Worm (Caenorhabditis elegans) whole organism, L1 larva: ENCODE results near the gene K07F5.6.

Experiments used
- F16B12.6 ChIP-seq: fragments of 150-350 bp; optimal IDR thresholded peaks from 2 replicates; lab custom pipeline; 2014; ENCODE audit warnings: missing biosample characterization, missing genetic modification characterization
- Y116A8C.19 ChIP-seq: sonication (generic microtip); optimal IDR thresholded peaks from 2 replicates; lab custom pipeline; 2016; ENCODE audit warnings: missing compliant biosample characterization, missing genetic modification characterization, borderline replicate concordance
- aha-1 ChIP-seq: fragments of 150-350 bp; optimal IDR thresholded peaks from 2 replicates; lab custom pipeline; 2014; ENCODE audit warnings: missing biosample characterization, missing genetic modification characterization
- ama-1 ChIP-seq: fragments of 150-350 bp; optimal IDR thresholded peaks from 2 replicates; lab custom pipeline; 2014
- ceh-82 ChIP-seq, 3 experiments: fragments of 150-350 bp in 1 of 3; sonication (generic microtip) in 2 of 3; optimal IDR thresholded peaks; 2 replicates each; lab custom pipeline; 2014 to 2017; ENCODE audit warnings: missing biosample characterization in 3 of 3, missing genetic modification characterization in 3 of 3
- ceh-88 ChIP-seq: fragments of 200-800 bp; sonication (Bioruptor generic); IDR thresholded peaks from 2 replicates; pipeline ENCODE4 v1.3.6; 2022; ENCODE audit warnings: missing genetic modification characterization, missing compliant biosample characterization
- dpl-1 ChIP-seq, 3 experiments: fragments of 150-350 bp in 2 of 3; sonication (generic microtip) in 1 of 3; optimal IDR thresholded peaks; 2 replicates each; lab custom pipeline; 2014 to 2017; ENCODE audit warnings: missing biosample characterization in 3 of 3, missing genetic modification characterization in 3 of 3, missing genetic modification reagents in 3 of 3
- dsc-1 ChIP-seq: sonication (generic microtip); optimal IDR thresholded peaks from 2 replicates; lab custom pipeline; 2016; ENCODE audit warnings: mild to moderate bottlenecking, missing genetic modification characterization, missing compliant biosample characterization
- efl-1 ChIP-seq, 4 experiments: fragments of 150-350 bp; optimal IDR thresholded peaks in 3 of 4; peaks in 1 of 4; 1 replicate in 1 of 4; 2 replicates in 3 of 4; lab custom pipeline; 2014; ENCODE audit warnings: missing biosample characterization in 2 of 4, missing genetic modification characterization in 2 of 4, missing genetic modification reagents in 2 of 4
- efl-3 ChIP-seq: fragments of 200-800 bp; sonication (Bioruptor generic); optimal IDR thresholded peaks from 2 replicates; lab custom pipeline; 2018; ENCODE audit warnings: mild to moderate bottlenecking, missing genetic modification characterization, missing compliant biosample characterization
- egl-13 ChIP-seq: sonication (generic microtip); optimal IDR thresholded peaks from 2 replicates; lab custom pipeline; 2016; ENCODE audit warnings: missing genotype, missing genetic modification reagents, missing genetic modification characterization, missing compliant biosample characterization
- elt-2 ChIP-seq: sonication (generic microtip); optimal IDR thresholded peaks from 2 replicates; lab custom pipeline; 2016; ENCODE audit warnings: missing genetic modification characterization, mild to moderate bottlenecking, inconsistent platforms, missing compliant biosample characterization, missing genetic modification reagents
- elt-3 ChIP-seq, 6 experiments: fragments of 150-350 bp in 1 of 6; sonication (generic microtip); optimal IDR thresholded peaks; 2 replicates each; lab custom pipeline; 2017 to 2018; ENCODE audit warnings: missing biosample characterization in 6 of 6, missing genetic modification characterization in 6 of 6, inconsistent platforms in 1 of 6
- fkh-10 ChIP-seq: sonication (generic microtip); optimal IDR thresholded peaks from 2 replicates; lab custom pipeline; 2017; ENCODE audit warnings: missing biosample characterization, missing genetic modification reagents, missing genetic modification characterization
- fkh-8 ChIP-seq: sonication (generic microtip); optimal IDR thresholded peaks from 2 replicates; lab custom pipeline; 2016; ENCODE audit warnings: mild to moderate bottlenecking, missing genetic modification characterization, missing compliant biosample characterization
- grh-1 ChIP-seq: fragments of 200-800 bp; sonication (Bioruptor generic); IDR thresholded peaks from 2 replicates; pipeline ENCODE4 v1.3.6; 2022; ENCODE audit warnings: missing genetic modification reagents, missing genetic modification characterization, missing compliant biosample characterization
- hlh-17 ChIP-seq: fragments of 200-800 bp; sonication (Bioruptor generic); optimal IDR thresholded peaks from 2 replicates; lab custom pipeline; 2018; ENCODE audit warnings: missing genetic modification characterization, mild to moderate bottlenecking, missing compliant biosample characterization, moderate library complexity, borderline replicate concordance
- irx-1 ChIP-seq: sonication (generic microtip); optimal IDR thresholded peaks from 2 replicates; lab custom pipeline; 2016; ENCODE audit warnings: missing genetic modification characterization, missing compliant biosample characterization
- lin-14 ChIP-seq: fragments of 200-800 bp; sonication (Bioruptor generic); optimal IDR thresholded peaks from 2 replicates; lab custom pipeline; 2018; ENCODE audit warnings: mild to moderate bottlenecking, missing genetic modification characterization, moderate library complexity, missing compliant biosample characterization
- lin-15B ChIP-seq: fragments of 150-350 bp; sonication (generic microtip); optimal IDR thresholded peaks from 3 replicates; lab custom pipeline; 2014; ENCODE audit warnings: missing biosample characterization, missing genetic modification characterization
- lin-35 ChIP-seq, 2 experiments: fragments of 150-350 bp; optimal IDR thresholded peaks; 2 replicates each; lab custom pipeline; 2014; ENCODE audit warnings: missing biosample characterization in 2 of 2, missing genetic modification characterization in 2 of 2, missing genetic modification reagents in 2 of 2
- lir-3 ChIP-seq: sonication (generic microtip); optimal IDR thresholded peaks from 2 replicates; lab custom pipeline; 2016; ENCODE audit warnings: mild to moderate bottlenecking, missing genetic modification characterization, moderate library complexity, missing compliant biosample characterization; ENCODE audit not compliant: poor library complexity
- lsy-2 ChIP-seq, 2 experiments: fragments of 150-350 bp; optimal IDR thresholded peaks; 2 replicates each; lab custom pipeline; 2014; ENCODE audit warnings: missing biosample characterization in 2 of 2, missing genetic modification characterization in 2 of 2
- mdl-1 ChIP-seq, 2 experiments: fragments of 150-350 bp; optimal IDR thresholded peaks; 2 replicates each; lab custom pipeline; 2014 to 2017; ENCODE audit warnings: missing biosample characterization in 2 of 2, missing genetic modification characterization in 2 of 2, inconsistent platforms in 1 of 2
- mef-2 ChIP-seq: fragments of 150-350 bp; optimal IDR thresholded peaks from 2 replicates; lab custom pipeline; 2014; ENCODE audit warnings: missing biosample characterization, missing genetic modification characterization
- mep-1 ChIP-seq: fragments of 150-350 bp; optimal IDR thresholded peaks from 2 replicates; lab custom pipeline; 2014; ENCODE audit warnings: missing biosample characterization, missing genetic modification characterization
- nhr-11 ChIP-seq: fragments of 150-350 bp; optimal IDR thresholded peaks from 2 replicates; lab custom pipeline; 2014; ENCODE audit warnings: missing biosample characterization, missing genetic modification characterization
- nhr-12 ChIP-seq: sonication (generic microtip); optimal IDR thresholded peaks from 2 replicates; lab custom pipeline; 2017; ENCODE audit warnings: missing biosample characterization, missing genetic modification characterization
- nhr-19 ChIP-seq: fragments of 200-800 bp; sonication (Bioruptor generic); conservative IDR thresholded peaks from 2 replicates; pipeline ENCODE4 v1.3.6; 2022; ENCODE audit warnings: missing genetic modification characterization, missing compliant biosample characterization
- nhr-237 ChIP-seq: fragments of 150-350 bp; optimal IDR thresholded peaks from 2 replicates; lab custom pipeline; 2014; ENCODE audit warnings: missing biosample characterization, missing genetic modification characterization
- nhr-28 ChIP-seq: fragments of 150-350 bp; optimal IDR thresholded peaks from 2 replicates; lab custom pipeline; 2014; ENCODE audit warnings: missing biosample characterization, missing genetic modification characterization
- nhr-47 ChIP-seq: sonication (generic microtip); optimal IDR thresholded peaks from 2 replicates; lab custom pipeline; 2016; ENCODE audit warnings: mild to moderate bottlenecking, missing genetic modification characterization, moderate library complexity, missing compliant biosample characterization
- nhr-71 ChIP-seq: sonication (generic microtip); optimal IDR thresholded peaks from 2 replicates; lab custom pipeline; 2016; ENCODE audit warnings: mild to moderate bottlenecking, missing genetic modification characterization, moderate library complexity, missing compliant biosample characterization
- nhr-76 ChIP-seq: sonication (generic microtip); optimal IDR thresholded peaks from 2 replicates; lab custom pipeline; 2017; ENCODE audit warnings: missing biosample characterization, missing genetic modification characterization
- nhr-85 ChIP-seq: sonication (generic microtip); peaks from one replicate; lab custom pipeline; 2016; ENCODE audit warnings: missing genetic modification characterization, inconsistent platforms, missing compliant biosample characterization
- nhr-90 ChIP-seq: sonication (generic microtip); optimal IDR thresholded peaks from 2 replicates; lab custom pipeline; 2016; ENCODE audit warnings: mild to moderate bottlenecking, missing genetic modification characterization, missing compliant biosample characterization; ENCODE audit not compliant: poor library complexity
- pag-3 ChIP-seq: sonication (generic microtip); optimal IDR thresholded peaks from 2 replicates; lab custom pipeline; 2017; ENCODE audit warnings: missing genetic modification characterization, mild to moderate bottlenecking, missing compliant biosample characterization, antibody characterized with exemption, borderline replicate concordance; ENCODE audit not compliant: insufficient read depth
- rnt-1 ChIP-seq: sonication (generic microtip); optimal IDR thresholded peaks from 2 replicates; lab custom pipeline; 2016; ENCODE audit warnings: mild to moderate bottlenecking, missing genetic modification characterization, moderate library complexity, missing compliant biosample characterization
- skn-1 ChIP-seq: fragments of 150-350 bp; optimal IDR thresholded peaks from 2 replicates; lab custom pipeline; 2014; ENCODE audit warnings: missing biosample characterization, missing genetic modification characterization
- snu-23 ChIP-seq: sonication (generic microtip); optimal IDR thresholded peaks from 2 replicates; lab custom pipeline; 2016; ENCODE audit warnings: missing genetic modification characterization, missing compliant biosample characterization
- unc-130 ChIP-seq: fragments of 150-350 bp; optimal IDR thresholded peaks from 2 replicates; lab custom pipeline; 2017; ENCODE audit warnings: missing biosample characterization, missing genetic modification characterization, inconsistent platforms
- unc-30 ChIP-seq: sonication (generic microtip); optimal IDR thresholded peaks from 2 replicates; lab custom pipeline; 2017; ENCODE audit warnings: missing biosample characterization, missing genetic modification characterization
- unc-98 ChIP-seq: fragments of 200-800 bp; sonication (Bioruptor generic); IDR thresholded peaks from 2 replicates; pipeline ENCODE4 v1.3.6; 2022; ENCODE audit warnings: missing genetic modification characterization, missing compliant biosample characterization
- vab-15 ChIP-seq: sonication (generic microtip); optimal IDR thresholded peaks from 2 replicates; lab custom pipeline; 2017; ENCODE audit warnings: missing genotype, mild to moderate bottlenecking, missing genetic modification characterization, missing compliant biosample characterization
- xbp-1 ChIP-seq: sonication (generic microtip); optimal IDR thresholded peaks from 2 replicates; lab custom pipeline; 2016; ENCODE audit warnings: missing genetic modification characterization, missing compliant biosample characterization
- zag-1 ChIP-seq: fragments of 150-350 bp; optimal IDR thresholded peaks from 2 replicates; lab custom pipeline; 2014; ENCODE audit warnings: missing biosample characterization, missing genetic modification characterization
- ztf-4 ChIP-seq: fragments of 150-350 bp; optimal IDR thresholded peaks from 2 replicates; lab custom pipeline; 2014; ENCODE audit warnings: missing biosample characterization, missing genetic modification characterization

Gene K07F5.6

ce11 chrIV:9884257-9884656 is 37.8 kb upstream of the K07F5.6 start, which contains the start of the genes prp-18 and mccc-1 (continued):
- peak; percentile 43 to 69 (median 60) for TF ChIP-seq dpl-1 (GFP tag; optimal IDR thresholded peaks at IDR 0.05; lab: Kevin White, UChicago)
- no peak for TF ChIP-seq nhr-90
- TF ChIP-seq irx-1, result no peak
- no peak for TF ChIP-seq ama-1 (lab: Kevin White, UChicago)
- TF ChIP-seq unc-130, result peak; percentile 9
- no peak for TF ChIP-seq nhr-47
- no peak for TF ChIP-seq grh-1 (GFP tag; lab: Robert Waterston, UW)
- TF ChIP-seq ceh-82 (tag; optimal IDR thresholded peaks at IDR 0.05; lab: Kevin White, UChicago), result peak in 1 of 3 experiments; percentile 62
- TF ChIP-seq xbp-1 (tag; lab: Kevin White, UChicago), result peak; percentile 48
- TF ChIP-seq lin-15B (tag; lab: Kevin White, UChicago), result peak; percentile 56
- peak; percentile 74 for TF ChIP-seq lin-14
- TF ChIP-seq mdl-1 (tag; optimal IDR thresholded peaks at IDR 0.05; lab: Kevin White, UChicago), result peak in 1 of 2 experiments; percentile 16
- TF ChIP-seq nhr-85 (tag; lab: Kevin White, UChicago), result peak; percentile 33
- TF ChIP-seq Y116A8C.19 (tag; lab: Kevin White, UChicago), result no peak
- peak in 1 of 2 experiments; percentile 57 for TF ChIP-seq lsy-2 (tag; optimal IDR thresholded peaks at IDR 0.05; lab: Kevin White, UChicago)
- TF ChIP-seq skn-1 (tag; lab: Kevin White, UChicago), result peak; percentile 28
- no peak for TF ChIP-seq zag-1 (tag; lab: Kevin White, UChicago)
- TF ChIP-seq fkh-10 (GFP tag; lab: Kevin White, UChicago), result peak; percentile 8
- peak; percentile 72 to 76 for TF ChIP-seq lin-35 (GFP tag; optimal IDR thresholded peaks at IDR 0.05; lab: Kevin White, UChicago)
- no peak for TF ChIP-seq elt-3 (tag; optimal IDR thresholded peaks at IDR 0.05; lab: Kevin White, UChicago)
- peak; percentile 25; the same call in 1 of the 2 replicates for TF ChIP-seq nhr-19 (GFP tag; lab: Robert Waterston, UW)
- no peak for TF ChIP-seq vab-15 (tag; lab: Kevin White, UChicago)
- no peak for TF ChIP-seq ztf-4
- TF ChIP-seq lir-3, result no peak
- TF ChIP-seq rnt-1 (tag; lab: Kevin White, UChicago), result peak; percentile 64
- no peak for TF ChIP-seq nhr-12
- no peak for TF ChIP-seq aha-1 (tag; lab: Kevin White, UChicago)
- no peak for TF ChIP-seq ceh-88 (GFP tag; lab: Robert Waterston, UW)

- TF ChIP-seq egl-13 (tag; lab: Kevin White, UChicago) (no peak), fkh-8 (tag; lab: Kevin White, UChicago) (peak; percentile 71), hlh-17 (GFP tag; lab: Kevin White, UChicago) (no peak), nhr-11 (tag; lab: Kevin White, UChicago) (no peak), nhr-47 (peak; percentile 0), nhr-71 (tag; lab: Kevin White, UChicago) (peak; percentile 12), dsc-1 (tag; lab: Kevin White, UChicago) (peak; percentile 27), efl-1 (optimal IDR thresholded peaks at IDR 0.05; lab: Kevin White, UChicago) (no peak), efl-1 (GFP tag; optimal IDR thresholded peaks at IDR 0.05 in 1 of 2; lab: Kevin White, UChicago) (peak in 1 of 2 experiments; percentile 56), pag-3 (tag; lab: Kevin White, UChicago) (no peak)
Observed at ce11 chrIV:9878893-9879379, 32.5 kb upstream of the K07F5.6 start, which contains the start of gene nhr-4. Gene nhr-4 (plus strand): TSS chrIV:9879329.

- TF ChIP-seq mep-1 (peak; percentile 51), elt-3 (tag; optimal IDR thresholded peaks at IDR 0.05; lab: Kevin White, UChicago) (peak in 4 of 6 experiments; percentile 26 to 81 (median 74)), rnt-1 (tag; lab: Kevin White, UChicago) (no peak), unc-98 (no peak), nhr-237 (tag; lab: Kevin White, UChicago) (no peak), egl-13 (tag; lab: Kevin White, UChicago) (no peak), F16B12.6 (tag; lab: Kevin White, UChicago) (no peak), unc-30 (tag; lab: Kevin White, UChicago) (no peak), efl-3 (no peak), nhr-71 (tag; lab: Kevin White, UChicago) (peak; percentile 71), efl-1 (optimal IDR thresholded peaks at IDR 0.05; lab: Kevin White, UChicago) (no peak), efl-1 (GFP tag; optimal IDR thresholded peaks at IDR 0.05 in 1 of 2; lab: Kevin White, UChicago) (peak in 1 of 2 experiments; percentile 33), mef-2 (tag; lab: Kevin White, UChicago) (no peak), elt-2 (tag; lab: Kevin White, UChicago) (peak; percentile 74), mdl-1 (tag; optimal IDR thresholded peaks at IDR 0.05; lab: Kevin White, UChicago) (peak in 1 of 2 experiments; percentile 65), ama-1 (lab: Kevin White, UChicago) (no peak), nhr-47 (peak; percentile 3), nhr-76 (no peak), nhr-85 (tag; lab: Kevin White, UChicago) (peak; percentile 91), nhr-28 (no peak), skn-1 (tag; lab: Kevin White, UChicago) (no peak), xbp-1 (tag; lab: Kevin White, UChicago) (no peak), snu-23 (peak; percentile 61), lin-15B (tag; lab: Kevin White, UChicago) (no peak)
Observed at ce11 chrIV:9875646-9876045, 29.2 kb upstream of the K07F5.6 start.
